Worm (Caenorhabditis elegans): ENCODE results near the gene mix-1.

Gene mix-1

DNA sequence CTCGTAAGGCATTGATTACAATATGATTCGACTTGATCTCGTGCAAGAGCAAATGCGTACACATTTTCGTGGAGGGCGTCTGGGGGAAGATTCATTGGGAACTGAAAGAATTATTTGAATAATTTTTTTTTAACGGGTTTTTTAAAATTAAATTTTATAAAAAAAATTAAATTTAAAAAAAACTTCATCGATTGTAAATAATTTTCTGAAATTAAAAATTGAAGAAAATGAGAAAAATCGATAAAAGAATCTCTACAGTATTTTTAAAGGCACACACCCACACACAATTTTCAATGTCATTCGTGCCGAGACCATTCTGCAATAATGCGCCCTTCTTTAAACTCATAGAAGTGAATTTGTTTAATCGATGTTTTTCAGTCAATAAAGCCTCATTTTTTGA lies 27.9 kb upstream of the mix-1 start, which contains the start of gene set-14:
set-14 (minus strand) TSS at position 101 of the 400 bp plus-strand sequence.
- TF ChIP-seq pqm-1 (tag; optimal IDR thresholded peaks at IDR 0.05) (no peak), odd-2 (tag; optimal IDR thresholded peaks at IDR 0.05) (no peak), lim-6 (tag; optimal IDR thresholded peaks at IDR 0.05) (no peak), fkh-10 (GFP tag; optimal IDR thresholded peaks at IDR 0.05) (no peak), nhr-11 (tag; optimal IDR thresholded peaks at IDR 0.05) (no peak), ceh-6 (GFP tag; optimal IDR thresholded peaks at IDR 0.05) (no peak), dmd-4 (tag; optimal IDR thresholded peaks at IDR 0.05; ENCODE audit: borderline replicate concordance) (no peak), pha-2 (tag; optimal IDR thresholded peaks at IDR 0.05) (no peak), C38D4.7 (GFP tag; optimal IDR thresholded peaks at IDR 0.05) (no peak), fax-1 (tag; optimal IDR thresholded peaks at IDR 0.05) (no peak), F13H6.1 (tag; optimal IDR thresholded peaks at IDR 0.05) (no peak), ets-4 (tag; optimal IDR thresholded peaks at IDR 0.05) (no peak), zip-5 (tag; optimal IDR thresholded peaks at IDR 0.05) (no peak), T23F11.4 (GFP tag; optimal IDR thresholded peaks at IDR 0.05) (no peak), rnt-1 (tag; optimal IDR thresholded peaks at IDR 0.05) (no peak), sox-2 (GFP tag; IDR thresholded peaks at IDR 0.05) (no peak), npax-4 (tag; optimal IDR thresholded peaks at IDR 0.05) (no peak)

DNA sequence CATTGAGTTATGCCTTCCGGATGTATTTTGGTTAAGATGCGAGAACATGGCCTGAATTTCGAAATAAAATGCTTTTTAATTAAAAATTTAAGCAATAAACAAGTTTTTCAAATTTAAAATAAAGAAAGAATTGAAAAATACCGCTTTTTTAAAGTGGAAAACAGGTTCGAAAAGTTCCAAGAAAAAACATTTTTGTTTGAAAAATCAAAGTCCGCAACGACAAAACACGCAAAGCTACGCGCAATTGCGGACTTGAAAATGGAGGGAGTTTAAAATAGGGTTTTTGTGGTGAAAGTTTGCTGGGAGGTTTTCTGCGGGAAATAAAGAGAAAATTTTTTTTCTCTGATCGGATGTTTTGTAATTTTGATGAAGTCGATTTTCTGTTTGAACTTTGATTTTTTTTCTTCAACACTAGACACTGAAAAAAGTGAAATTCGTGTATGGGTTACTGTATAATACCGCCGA lies 25.6 kb upstream of the mix-1 start, which contains the start of gene npp-19:
npp-19 (minus strand) TSS at position 51 of the 465 bp plus-strand sequence.
- TF ChIP-seq fax-1 (tag; optimal IDR thresholded peaks at IDR 0.05): no peak
- TF ChIP-seq F13H6.1 (tag; optimal IDR thresholded peaks at IDR 0.05): no peak
- TF ChIP-seq pat-9 (tag; optimal IDR thresholded peaks at IDR 0.05): peak; percentile 11
- peak; percentile 32 for TF ChIP-seq elt-2 (tag; optimal IDR thresholded peaks at IDR 0.05)
- TF ChIP-seq tbx-2 (tag; optimal IDR thresholded peaks at IDR 0.05): peak; percentile 34
- TF ChIP-seq ttx-3 (tag; optimal IDR thresholded peaks at IDR 0.05): no peak
- peak; percentile 37 for TF ChIP-seq K09A11.1 (tag; optimal IDR thresholded peaks at IDR 0.05; ENCODE audit: insufficient read depth)
- no peak for TF ChIP-seq pag-3 (tag; optimal IDR thresholded peaks at IDR 0.05; ENCODE audit: borderline replicate concordance)
- TF ChIP-seq nfya-1 (tag; optimal IDR thresholded peaks at IDR 0.05): peak; percentile 35
- TF ChIP-seq hlh-30 (tag; optimal IDR thresholded peaks at IDR 0.05; ENCODE audit: insufficient read depth): peak; percentile 16
- TF ChIP-seq rnt-1 (tag; optimal IDR thresholded peaks at IDR 0.05): peak; percentile 20
- peak; percentile 27 for TF ChIP-seq ceh-30 (tag; optimal IDR thresholded peaks at IDR 0.05)

DNA sequence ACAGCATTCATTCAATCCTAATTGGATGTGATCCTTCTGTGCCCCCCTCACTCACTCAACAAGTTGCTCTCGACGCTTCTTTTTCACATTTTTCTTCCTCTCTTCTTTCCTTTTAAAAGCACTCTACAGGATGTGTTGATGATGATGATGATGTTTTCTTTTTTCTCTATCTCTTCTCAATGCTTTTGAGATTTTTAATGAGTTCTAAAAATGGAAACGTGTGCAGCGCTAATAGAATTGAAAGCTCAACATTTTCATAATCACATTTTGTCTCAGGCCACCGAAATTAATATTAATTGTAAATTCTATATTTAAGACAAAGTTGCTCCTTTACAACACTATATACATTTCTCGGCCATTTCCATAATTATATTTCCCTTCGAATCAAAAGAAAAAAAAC lies 23.8 kb upstream of the mix-1 start:
- peak; percentile 27 for TF ChIP-seq unc-42 (tag; optimal IDR thresholded peaks at IDR 0.05)
- TF ChIP-seq ceh-45 (GFP tag; IDR thresholded peaks at IDR 0.05): no peak
- TF ChIP-seq ztf-16 (tag; optimal IDR thresholded peaks at IDR 0.05): no peak
- TF ChIP-seq ceh-14 (tag; optimal IDR thresholded peaks at IDR 0.05): peak; percentile 10
- TF ChIP-seq sox-4 (tag; optimal IDR thresholded peaks at IDR 0.05): no peak
- TF ChIP-seq ahr-1 (tag; optimal IDR thresholded peaks at IDR 0.05): no peak
- TF ChIP-seq lin-11 (tag; optimal IDR thresholded peaks at IDR 0.05): no peak
- TF ChIP-seq hlh-30 (tag; optimal IDR thresholded peaks at IDR 0.05; ENCODE audit: insufficient read depth): no peak
- TF ChIP-seq tbx-7 (tag; optimal IDR thresholded peaks at IDR 0.05): no peak
- no peak for TF ChIP-seq nhr-232 (tag; optimal IDR thresholded peaks at IDR 0.05)
- no peak for TF ChIP-seq ceh-34 (tag; optimal IDR thresholded peaks at IDR 0.05)
- TF ChIP-seq lim-6 (tag; optimal IDR thresholded peaks at IDR 0.05): no peak
- no peak for TF ChIP-seq ets-4 (tag; optimal IDR thresholded peaks at IDR 0.05)

DNA sequence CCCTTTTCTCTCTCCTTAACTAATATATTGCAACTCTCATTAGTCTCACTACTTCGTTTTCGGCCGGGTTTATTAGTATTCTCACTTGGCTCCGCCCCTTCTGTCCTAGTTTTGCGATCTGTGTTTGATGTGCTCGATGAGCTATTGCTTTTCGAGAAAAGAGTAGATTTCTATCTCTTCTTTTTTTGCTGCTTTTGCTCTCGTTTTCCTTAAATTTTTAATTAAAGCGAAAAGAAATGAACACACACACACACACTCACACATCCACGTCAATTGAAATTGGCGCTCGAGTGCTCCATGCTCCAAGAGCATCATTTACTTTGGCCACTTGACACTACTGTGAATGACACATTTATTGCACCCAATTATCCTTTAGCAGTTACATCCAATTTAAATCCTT lies 19.6 kb upstream of the mix-1 start:
- TF ChIP-seq lim-6 (tag; optimal IDR thresholded peaks at IDR 0.05): peak; percentile 61
- TF ChIP-seq unc-86 (tag; optimal IDR thresholded peaks at IDR 0.05): no peak
- peak; percentile 8 for TF ChIP-seq unc-42 (tag; optimal IDR thresholded peaks at IDR 0.05)
- TF ChIP-seq C08G9.2 (tag; optimal IDR thresholded peaks at IDR 0.05): no peak
- TF ChIP-seq ceh-14 (tag; optimal IDR thresholded peaks at IDR 0.05): peak; percentile 14
